Worm (Caenorhabditis elegans): ENCODE results near the gene F46C5.6.

DNA sequence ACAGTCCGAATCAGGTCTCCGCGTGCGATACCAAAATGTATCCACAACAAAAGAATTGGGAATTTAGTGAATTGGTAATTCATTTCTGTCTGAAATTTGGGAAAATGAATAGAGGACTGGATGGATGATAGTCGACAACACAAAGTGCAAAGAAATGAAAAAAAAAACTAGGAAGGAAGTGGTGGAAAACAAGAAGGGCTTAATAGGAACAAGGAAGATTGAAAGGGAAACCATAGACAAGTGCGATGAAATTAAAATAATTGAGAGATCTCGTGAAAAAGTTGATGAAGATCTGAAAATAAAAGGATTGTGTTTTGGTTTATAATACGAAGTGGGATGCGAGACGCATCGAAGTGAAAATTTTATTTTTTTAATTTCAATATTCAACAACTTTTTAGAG is 50.2 kb downstream of the F46C5.6 start, which contains the start of gene F07H5.7:
- TF ChIP-seq jun-1 (tag; optimal IDR thresholded peaks at IDR 0.05), result no peak
- no peak for TF ChIP-seq nhr-76 (tag; optimal IDR thresholded peaks at IDR 0.05)
- TF ChIP-seq pqm-1 (tag; optimal IDR thresholded peaks at IDR 0.05), result no peak
- no peak for TF ChIP-seq nhr-11 (tag; optimal IDR thresholded peaks at IDR 0.05)
- no peak for TF ChIP-seq snpc-4 (tag; optimal IDR thresholded peaks at IDR 0.05)
- no peak for TF ChIP-seq unc-62 (GFP tag; optimal IDR thresholded peaks at IDR 0.05)
